Fruit fly (Drosophila melanogaster) Kc167 (cell line): ENCODE results near the gene beta4GalNAcTB.

ENCODE experiments used
- Myc ChIP-seq: fragments of >200 bp; optimal IDR thresholded peaks from 2 replicates; lab custom pipeline; 2017; ENCODE audit warnings: missing external identifiers
- Sin3A ChIP-seq: fragments of >200 bp; optimal IDR thresholded peaks from 2 replicates; lab custom pipeline; 2018; ENCODE audit warnings: missing external identifiers
- h ChIP-seq: fragments of >200 bp; optimal IDR thresholded peaks from 3 replicates; lab custom pipeline; 2018; ENCODE audit warnings: missing external identifiers
- insv ChIP-seq: fragments of >200 bp; optimal IDR thresholded peaks from 3 replicates; lab custom pipeline; 2018; ENCODE audit warnings: missing external identifiers
- psq ChIP-seq: fragments of >200 bp; optimal IDR thresholded peaks from 2 replicates; lab custom pipeline; 2017; ENCODE audit warnings: missing external identifiers
- ttk ChIP-seq: sonication (Bioruptor generic); optimal IDR thresholded peaks from 2 replicates; lab custom pipeline; 2017; ENCODE audit warnings: missing external identifiers

DNA sequence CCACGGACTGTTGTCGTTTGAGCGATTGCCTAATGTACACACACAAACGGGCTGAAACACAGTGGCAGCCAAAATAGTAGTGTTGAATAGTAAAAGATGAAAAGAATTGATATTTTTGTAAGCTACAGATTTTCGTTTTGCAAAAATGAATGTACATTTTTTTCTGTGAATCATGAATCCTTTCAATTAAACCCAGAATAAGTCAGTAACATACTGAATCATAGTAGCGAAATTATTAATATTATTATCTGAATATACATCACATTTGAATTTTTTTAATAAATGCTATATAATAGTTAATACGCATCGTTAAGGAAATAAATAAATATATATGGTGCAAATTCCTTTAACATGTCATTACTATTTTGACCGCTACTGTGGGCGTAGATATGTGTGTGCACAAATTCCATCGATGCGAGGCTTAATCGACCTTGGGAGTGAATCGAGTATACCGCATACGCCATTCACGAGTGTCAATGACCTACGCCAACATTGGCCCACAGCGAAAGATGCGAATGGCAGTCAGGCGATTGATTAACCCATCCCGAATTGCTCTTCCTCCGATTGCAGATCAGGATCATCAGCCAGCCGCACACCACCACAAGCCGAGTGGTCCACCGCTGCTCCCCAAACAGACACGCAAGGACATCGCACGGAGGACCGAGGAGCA is 6.9 kb upstream of the beta4GalNAcTB start:
- TF ChIP-seq Sin3A (lab: Kevin White, UChicago) (no peak), h (lab: Kevin White, UChicago) (no peak), ttk (lab: Kevin White, UChicago) (no peak), Myc (lab: Kevin White, UChicago) (no peak), psq (lab: Kevin White, UChicago) (no peak), insv (no peak)
